ENCODE assay signal across 6 worm cellular contexts in genomic region chrIV:12901602-12902001, ce11.
A peak's percentile ranks its signal among the peaks of the same experiment; 100 is the strongest.
TF ChIP-seq lines count a peak whose summit lies in the region.

No protein-coding gene starts in this region.

TF ChIP-seq in whole organism, L1 larva, 84 proteins besides CTCF, POLR2A, EP300 and RAD21:
- TF ChIP-seq tlp-1 (tag; optimal IDR thresholded peaks at IDR 0.05; lab: Kevin White, UChicago) (no peak), elt-2 (tag; optimal IDR thresholded peaks at IDR 0.05; lab: Kevin White, UChicago) (peak; percentile 83), elt-3 (tag; optimal IDR thresholded peaks at IDR 0.05; lab: Kevin White, UChicago) (no peak), lin-35 (GFP tag; optimal IDR thresholded peaks at IDR 0.05; lab: Kevin White, UChicago) (peak in 1 of 2 experiments; percentile 15)

TF ChIP-seq in whole organism, L2 larva, 48 proteins besides CTCF, POLR2A, EP300 and RAD21:
- no peak for TF ChIP-seq ama-1 (optimal IDR thresholded peaks at IDR 0.05; lab: Kevin White, UChicago)
- no peak for TF ChIP-seq mbf-1 (tag; optimal IDR thresholded peaks at IDR 0.05; lab: Kevin White, UChicago)
- no peak for TF ChIP-seq lin-11 (tag; optimal IDR thresholded peaks at IDR 0.05; lab: Kevin White, UChicago)
- TF ChIP-seq nhr-21 (tag; optimal IDR thresholded peaks at IDR 0.05; lab: Kevin White, UChicago): no peak
- TF ChIP-seq ceh-16 (tag; optimal IDR thresholded peaks at IDR 0.05; lab: Kevin White, UChicago): no peak
- TF ChIP-seq fos-1 (tag; optimal IDR thresholded peaks at IDR 0.05; lab: Kevin White, UChicago): peak; percentile 69
- TF ChIP-seq unc-55 (GFP tag; optimal IDR thresholded peaks at IDR 0.05; lab: Kevin White, UChicago): no peak
- TF ChIP-seq gmeb-1 (tag; optimal IDR thresholded peaks at IDR 0.05; lab: Kevin White, UChicago): no peak
- no peak for TF ChIP-seq elt-3 (tag; optimal IDR thresholded peaks at IDR 0.05; lab: Kevin White, UChicago)
- no peak for TF ChIP-seq nhr-129 (tag; optimal IDR thresholded peaks at IDR 0.05; lab: Kevin White, UChicago)
- TF ChIP-seq peb-1 (tag; optimal IDR thresholded peaks at IDR 0.05; lab: Kevin White, UChicago): no peak
- peak; percentile 39 for TF ChIP-seq sma-9 (GFP tag; optimal IDR thresholded peaks at IDR 0.05; lab: Kevin White, UChicago)
- TF ChIP-seq sma-9 (tag; optimal IDR thresholded peaks at IDR 0.05; lab: Kevin White, UChicago): no peak
- no peak for TF ChIP-seq snpc-4 (tag; optimal IDR thresholded peaks at IDR 0.05; lab: Kevin White, UChicago)
- no peak for TF ChIP-seq ztf-11 (tag; optimal IDR thresholded peaks at IDR 0.05; lab: Kevin White, UChicago)
- TF ChIP-seq ZK546.5 (tag; optimal IDR thresholded peaks at IDR 0.05; lab: Kevin White, UChicago): no peak
- no peak for TF ChIP-seq lsy-2 (tag; optimal IDR thresholded peaks at IDR 0.05; lab: Kevin White, UChicago)

TF ChIP-seq in whole organism, L3 larva, 47 proteins besides CTCF, POLR2A, EP300 and RAD21:
- no peak for TF ChIP-seq nhr-12 (tag; optimal IDR thresholded peaks at IDR 0.05; lab: Kevin White, UChicago)
- no peak for TF ChIP-seq nhr-67 (tag; optimal IDR thresholded peaks at IDR 0.05; lab: Kevin White, UChicago)
- peak; percentile 50 for TF ChIP-seq jun-1 (tag; optimal IDR thresholded peaks at IDR 0.05; lab: Kevin White, UChicago)
- TF ChIP-seq unc-39 (tag; optimal IDR thresholded peaks at IDR 0.05; lab: Kevin White, UChicago): no peak
- no peak for TF ChIP-seq snpc-4 (tag; optimal IDR thresholded peaks at IDR 0.05; lab: Kevin White, UChicago)
- TF ChIP-seq pqm-1 (tag; optimal IDR thresholded peaks at IDR 0.05; lab: Kevin White, UChicago): peak; percentile 51
- no peak for TF ChIP-seq ztf-4 (tag; optimal IDR thresholded peaks at IDR 0.05; lab: Kevin White, UChicago)
- no peak for TF ChIP-seq ceh-82 (tag; optimal IDR thresholded peaks at IDR 0.05; lab: Kevin White, UChicago)
- no peak for TF ChIP-seq ceh-9 (tag; optimal IDR thresholded peaks at IDR 0.05; lab: Kevin White, UChicago)
- no peak for TF ChIP-seq tbx-2 (tag; optimal IDR thresholded peaks at IDR 0.05; lab: Kevin White, UChicago)
- TF ChIP-seq elt-2 (tag; optimal IDR thresholded peaks at IDR 0.05; lab: Kevin White, UChicago): peak; percentile 86
- TF ChIP-seq daf-12 (tag; optimal IDR thresholded peaks at IDR 0.05; lab: Kevin White, UChicago): no peak
- TF ChIP-seq elt-1 (tag; optimal IDR thresholded peaks at IDR 0.05; lab: Kevin White, UChicago): no peak
- TF ChIP-seq fos-1 (tag; optimal IDR thresholded peaks at IDR 0.05; lab: Kevin White, UChicago): no peak

TF ChIP-seq in whole organism, L4 larva, 104 proteins besides CTCF, POLR2A, EP300 and RAD21 (continues in another document):
- no peak for TF ChIP-seq hmg-1.1 (GFP tag; IDR thresholded peaks at IDR 0.05; lab: Robert Waterston, UW)
- no peak for TF ChIP-seq lin-39 (tag; optimal IDR thresholded peaks at IDR 0.05; lab: Kevin White, UChicago)
- TF ChIP-seq mxl-3 (GFP tag; optimal IDR thresholded peaks at IDR 0.05; lab: Kevin White, UChicago): peak; percentile 19
- TF ChIP-seq ctbp-1 (GFP tag; IDR thresholded peaks at IDR 0.05; lab: Robert Waterston, UW): no peak
- peak; percentile 33 for TF ChIP-seq nhr-77 (tag; optimal IDR thresholded peaks at IDR 0.05; lab: Kevin White, UChicago)
- TF ChIP-seq unc-39 (tag; optimal IDR thresholded peaks at IDR 0.05; lab: Kevin White, UChicago): no peak
- no peak for TF ChIP-seq F49E8.2 (tag; optimal IDR thresholded peaks at IDR 0.05; lab: Kevin White, UChicago; ENCODE audit: borderline replicate concordance)
- peak; percentile 20 for TF ChIP-seq hlh-11 (tag; optimal IDR thresholded peaks at IDR 0.05; lab: Kevin White, UChicago)
- peak; percentile 67 for TF ChIP-seq nhr-28 (tag; optimal IDR thresholded peaks at IDR 0.05; lab: Kevin White, UChicago)
- peak; percentile 18 for TF ChIP-seq pqm-1 (tag; optimal IDR thresholded peaks at IDR 0.05; lab: Kevin White, UChicago)
- TF ChIP-seq ztf-11 (tag; optimal IDR thresholded peaks at IDR 0.05; lab: Kevin White, UChicago): no peak
- no peak for TF ChIP-seq dmd-9 (GFP tag; IDR thresholded peaks at IDR 0.05; lab: Robert Waterston, UW)
- TF ChIP-seq snpc-1.2 (GFP tag; IDR thresholded peaks at IDR 0.05; lab: Robert Waterston, UW): no peak
- peak; percentile 19 for TF ChIP-seq hlh-30 (tag; optimal IDR thresholded peaks at IDR 0.05; lab: Kevin White, UChicago; ENCODE audit: insufficient read depth)
- peak; percentile 81 for TF ChIP-seq dmd-6 (GFP tag; IDR thresholded peaks at IDR 0.05; lab: Robert Waterston, UW)
- no peak for TF ChIP-seq lin-13 (GFP tag; optimal IDR thresholded peaks at IDR 0.05; lab: Kevin White, UChicago)
- TF ChIP-seq mdl-1 (tag; optimal IDR thresholded peaks at IDR 0.05; lab: Kevin White, UChicago): peak in 1 of 2 experiments; percentile 16
- no peak for TF ChIP-seq D1046.2 (GFP tag; IDR thresholded peaks at IDR 0.05; lab: Robert Waterston, UW)
- TF ChIP-seq vab-7 (GFP tag; IDR thresholded peaks at IDR 0.05; lab: Robert Waterston, UW): no peak
- peak; percentile 3 for TF ChIP-seq dve-1 (tag; optimal IDR thresholded peaks at IDR 0.05; lab: Kevin White, UChicago; ENCODE audit: insufficient read depth)
- no peak for TF ChIP-seq nhr-48 (tag; optimal IDR thresholded peaks at IDR 0.05; lab: Kevin White, UChicago)

TF ChIP-seq in whole organism, late embryonic, 69 proteins besides CTCF, POLR2A, EP300 and RAD21:
- TF ChIP-seq ceh-30 (tag; optimal IDR thresholded peaks at IDR 0.05; lab: Kevin White, UChicago) (no peak), elt-2 (tag; optimal IDR thresholded peaks at IDR 0.05; lab: Kevin White, UChicago) (peak; percentile 48)

TF ChIP-seq in whole organism, young adult, 124 proteins besides CTCF, POLR2A, EP300 and RAD21:
- peak; percentile 18 for TF ChIP-seq nhr-80 (tag; optimal IDR thresholded peaks at IDR 0.05; lab: Kevin White, UChicago)
- no peak for TF ChIP-seq egl-44 (GFP tag; IDR thresholded peaks at IDR 0.05; lab: Robert Waterston, UW)
TF ChIP-seq in whole organism, young adult: peak in this region for 1.
